Worm (Caenorhabditis elegans) whole organism, dauer: ENCODE results near the gene arrd-26.
"Not testable (repeated sequence)": the region's sequence is repeated elsewhere in the genome, so short reads cannot be mapped to it uniquely, and the experiment has no call there.

Experiments used
- unc-62 ChIP-seq: sonication (generic microtip); optimal IDR thresholded peaks from 2 replicates; lab custom pipeline; 2017; ENCODE audit warnings: missing biosample characterization, missing genetic modification reagents, missing genetic modification characterization

arrd-26 gene

DNA sequence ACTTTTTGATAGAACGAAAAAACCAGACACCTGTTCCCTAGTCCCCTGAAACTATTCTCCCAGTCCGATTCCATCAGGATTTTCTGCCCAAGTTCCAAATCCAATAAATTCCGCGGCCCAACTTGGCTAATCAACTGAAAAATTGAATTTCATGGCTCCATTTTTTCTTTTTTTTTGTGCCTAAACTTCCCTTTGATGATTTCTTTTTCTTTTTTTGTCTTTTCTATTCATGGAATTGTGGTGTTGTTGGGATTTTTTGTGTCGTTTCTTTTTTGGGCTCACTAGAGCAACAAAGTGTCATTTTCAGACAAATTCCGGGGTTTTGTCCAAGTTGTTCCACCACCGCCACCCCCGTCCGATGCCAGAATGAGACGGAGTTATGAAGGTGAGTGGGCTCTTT, at the start of gene arrd-26:
arrd-26 (plus strand) TSS at position 301 of the 400 bp plus-strand sequence.
- no peak for TF ChIP-seq unc-62

DNA sequence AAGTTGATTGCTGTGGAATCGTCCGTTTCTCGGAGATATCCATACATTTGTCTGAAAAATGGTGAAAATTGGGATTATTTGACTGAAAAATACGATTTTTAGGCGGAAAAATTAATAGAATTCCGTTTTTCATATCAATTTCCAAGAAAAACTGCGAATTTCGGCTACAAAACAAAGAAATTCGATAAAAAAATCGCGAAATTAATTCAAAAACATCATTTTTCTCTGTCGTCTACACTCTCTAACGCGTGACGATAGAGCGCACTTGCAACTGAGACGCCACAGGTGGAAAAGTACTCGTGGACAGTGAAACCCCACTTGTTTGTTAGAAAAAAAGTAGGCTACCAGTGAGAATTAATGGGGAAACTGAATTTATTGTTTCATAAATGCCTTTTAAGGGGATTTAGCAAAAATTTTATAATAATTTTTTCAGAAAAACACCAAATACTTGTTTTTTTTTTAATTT, 33.0 kb upstream of the arrd-26 start, which contains the start of gene cpsf-1:
cpsf-1 (minus strand) TSS at position 51 of the 466 bp plus-strand sequence.
- TF ChIP-seq unc-62 = no peak

DNA sequence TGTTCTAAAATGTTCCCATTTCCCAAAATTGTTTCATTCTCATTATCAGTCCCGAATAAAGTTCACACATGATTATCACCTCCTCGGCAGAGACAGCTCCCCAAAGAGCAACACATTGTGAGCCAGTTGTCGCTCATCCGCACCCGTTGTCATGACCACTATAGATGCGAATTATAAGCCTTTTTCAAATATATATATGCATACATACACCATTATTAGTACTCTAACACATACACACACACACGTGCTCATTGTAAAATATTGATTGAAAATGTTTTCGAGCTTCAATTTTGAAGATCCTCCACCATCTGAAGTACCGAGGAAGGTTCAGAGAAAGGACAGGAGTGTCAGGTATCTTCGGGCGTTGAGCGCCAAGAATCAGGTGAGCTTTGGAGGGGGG, 29.0 kb upstream of the arrd-26 start, which contains the start of the genes Y76B12C.9 and cng-2:
Y76B12C.9 (minus strand) TSS at position 101 of the 400 bp plus-strand sequence.
cng-2 (plus strand) TSS at position 218 of the 400 bp plus-strand sequence.
- TF ChIP-seq unc-62 = no peak

DNA sequence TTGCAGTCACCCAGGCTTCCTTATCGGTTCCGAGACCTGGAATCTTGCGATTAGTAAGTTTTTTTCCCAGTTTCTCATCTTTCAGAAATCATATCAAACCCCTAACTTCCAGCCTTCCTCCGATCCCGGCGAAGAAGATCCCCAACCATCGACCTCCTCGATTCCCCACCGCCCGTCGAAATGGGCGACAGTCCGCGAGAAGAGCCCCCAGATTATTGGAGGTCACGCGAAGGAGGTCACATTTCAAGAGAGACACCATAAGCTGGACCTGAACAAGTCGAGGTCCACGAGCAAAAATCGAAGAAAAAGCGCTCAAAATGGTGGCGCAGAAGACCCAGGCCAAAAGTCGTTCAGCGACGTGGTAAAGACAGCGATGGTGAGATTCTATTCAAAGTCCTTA, 28.5 kb upstream of the arrd-26 start:
- TF ChIP-seq unc-62 = no peak

DNA sequence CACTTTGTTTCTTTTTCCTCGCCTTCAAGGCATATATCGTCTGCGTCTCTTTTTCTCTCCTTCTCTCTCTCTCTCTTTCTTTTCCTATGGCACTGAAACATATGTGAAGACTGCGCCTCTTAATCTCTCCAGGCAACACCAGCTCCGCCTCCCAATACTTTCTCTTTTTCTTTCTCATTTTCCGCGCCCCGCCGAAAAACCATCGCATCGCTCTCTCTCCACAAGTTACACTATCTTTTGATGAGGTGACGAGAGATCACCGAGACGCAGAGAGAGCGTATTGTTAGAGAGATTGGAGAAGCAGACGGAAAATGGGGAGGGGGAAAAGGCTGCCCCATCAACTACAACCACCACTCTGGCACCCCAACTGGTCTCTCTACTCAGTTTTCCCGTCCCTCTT, 17.2 kb upstream of the arrd-26 start:
- no peak for TF ChIP-seq unc-62

DNA sequence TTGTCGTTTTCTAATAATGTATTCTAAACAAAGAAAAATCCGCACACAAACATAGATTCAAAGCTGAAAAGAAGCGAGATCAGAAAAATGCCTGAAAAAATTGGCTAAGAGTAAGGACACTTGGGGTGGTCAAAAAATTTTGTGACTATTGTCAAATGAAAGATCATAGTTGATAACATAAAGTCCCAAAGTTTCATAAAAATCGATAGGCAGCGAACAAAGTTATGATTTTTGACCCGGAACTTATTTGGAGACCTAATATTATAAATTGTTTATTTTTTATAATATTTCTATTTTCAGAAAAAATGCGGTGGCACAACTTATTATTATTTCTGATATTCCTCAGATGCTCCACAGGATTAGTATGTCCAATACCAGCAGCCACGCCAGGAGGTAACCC, 14.8 kb upstream of the arrd-26 start, which contains the start of gene R05C11.4:
R05C11.4 (plus strand) TSS at position 301 of the 400 bp plus-strand sequence.
- TF ChIP-seq unc-62 = not testable (repeated sequence)

DNA sequence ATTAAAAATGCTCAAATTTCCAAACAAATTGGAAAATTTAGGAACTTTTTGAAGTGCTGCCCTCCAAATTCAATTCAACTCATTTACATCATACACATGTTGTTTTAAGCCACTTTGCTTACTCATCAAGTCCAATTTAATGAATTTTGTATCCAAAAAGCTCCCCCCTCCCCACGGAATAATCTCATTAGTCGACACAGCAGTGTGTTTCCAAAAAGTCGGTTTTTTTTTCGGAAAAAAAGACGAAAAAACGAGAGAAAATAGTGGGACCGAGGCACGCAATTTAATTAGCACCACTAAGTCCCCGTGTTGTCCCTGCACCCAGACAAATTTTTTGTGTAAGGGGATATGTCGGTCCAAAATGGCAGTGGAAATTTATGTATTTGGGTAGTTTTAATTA, 13.7 kb upstream of the arrd-26 start:
- TF ChIP-seq unc-62 = no peak

DNA sequence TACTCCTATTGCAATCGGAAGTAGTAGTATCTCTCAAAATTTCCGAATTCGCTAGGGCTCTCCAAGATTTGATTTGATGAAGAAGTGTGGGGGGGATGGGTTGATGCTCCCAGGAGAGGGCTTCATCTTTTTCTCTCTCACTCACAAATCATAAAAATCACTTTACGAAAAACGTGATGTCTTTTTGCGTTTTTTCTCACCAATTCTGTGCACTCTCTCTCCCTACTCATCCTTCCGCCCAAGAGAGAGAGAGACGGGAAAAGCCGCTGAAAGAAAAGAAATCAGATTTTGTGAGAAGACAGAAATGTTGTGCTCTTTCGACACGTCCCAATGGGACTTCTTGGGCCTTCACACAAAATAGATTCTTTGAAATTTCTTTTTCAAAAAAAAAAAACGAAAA, 12.4 kb upstream of the arrd-26 start:
- no peak for TF ChIP-seq unc-62

DNA sequence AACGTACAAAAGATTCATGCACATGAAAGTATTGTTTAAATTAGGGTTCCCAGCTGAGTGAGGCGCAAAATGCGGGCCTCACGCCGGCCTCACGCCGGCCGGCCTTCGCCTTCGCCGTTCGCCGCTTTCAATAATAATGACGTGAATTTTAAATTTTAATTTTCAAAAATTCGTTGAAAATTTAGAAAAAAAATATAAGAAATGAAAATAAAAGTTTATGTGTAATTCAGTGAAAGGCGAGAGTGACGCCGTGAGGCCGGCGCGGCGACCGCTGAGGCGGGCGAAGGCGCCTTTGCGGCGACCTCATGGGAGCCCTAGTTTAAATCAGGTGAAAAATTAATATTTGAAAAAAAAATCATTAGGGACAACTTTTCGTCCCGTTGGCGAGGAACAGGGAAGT, 8.5 kb upstream of the arrd-26 start:
- no peak for TF ChIP-seq unc-62

DNA sequence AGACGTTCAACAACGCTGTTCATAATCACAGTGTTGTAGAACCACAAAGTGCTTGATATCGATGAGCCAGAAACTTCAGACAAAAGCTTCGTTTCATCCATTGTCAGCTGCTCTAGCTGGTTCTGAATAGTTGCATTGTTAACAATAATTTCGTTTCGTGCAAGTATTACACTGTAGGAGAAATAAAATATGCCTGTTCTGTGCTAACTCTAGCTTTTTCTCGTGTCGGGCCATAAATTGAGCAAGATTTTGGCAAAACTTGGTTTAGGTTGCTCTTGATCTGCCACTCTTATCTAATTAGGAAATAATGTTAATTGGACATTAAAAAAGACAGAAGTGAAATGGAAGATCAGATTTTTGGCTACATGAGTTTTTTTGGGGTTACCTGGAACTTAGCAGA, 7.0 kb upstream of the arrd-26 start, which contains the start of gene R05C11.2:
R05C11.2 (minus strand) TSS at position 101 of the 400 bp plus-strand sequence.
- no peak for TF ChIP-seq unc-62

DNA sequence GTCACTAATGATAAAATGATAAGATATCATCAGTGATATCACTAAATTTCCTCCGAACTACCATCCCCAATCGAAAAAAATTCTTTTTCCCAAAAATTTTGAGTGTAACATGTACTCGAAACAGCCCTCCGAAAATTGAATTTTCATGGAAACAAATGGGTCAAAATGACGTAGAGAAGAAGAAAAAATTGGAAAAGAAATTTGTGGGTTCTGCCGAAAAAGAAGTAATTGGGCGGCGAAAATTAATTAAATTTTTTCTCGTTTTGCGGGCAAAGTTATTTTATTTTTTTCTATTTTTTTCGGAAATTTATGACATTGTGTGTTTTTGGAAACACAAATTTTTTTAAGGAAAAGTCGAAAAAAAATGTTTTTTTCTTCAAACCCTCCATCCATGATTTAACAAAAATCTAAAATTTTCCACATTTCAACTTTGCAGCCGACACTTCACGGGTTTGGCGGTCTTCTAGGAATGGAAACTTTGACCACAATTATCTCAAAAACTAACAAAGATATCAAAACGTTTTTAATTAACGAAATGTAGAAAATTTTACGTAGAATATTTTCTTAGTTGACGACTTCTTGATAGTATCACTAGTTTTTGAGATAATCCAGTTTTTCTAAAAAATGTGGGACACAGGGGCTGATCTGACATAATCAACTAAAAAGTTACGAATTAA, 11.3 kb downstream of the arrd-26 start:
- no peak for TF ChIP-seq unc-62

DNA sequence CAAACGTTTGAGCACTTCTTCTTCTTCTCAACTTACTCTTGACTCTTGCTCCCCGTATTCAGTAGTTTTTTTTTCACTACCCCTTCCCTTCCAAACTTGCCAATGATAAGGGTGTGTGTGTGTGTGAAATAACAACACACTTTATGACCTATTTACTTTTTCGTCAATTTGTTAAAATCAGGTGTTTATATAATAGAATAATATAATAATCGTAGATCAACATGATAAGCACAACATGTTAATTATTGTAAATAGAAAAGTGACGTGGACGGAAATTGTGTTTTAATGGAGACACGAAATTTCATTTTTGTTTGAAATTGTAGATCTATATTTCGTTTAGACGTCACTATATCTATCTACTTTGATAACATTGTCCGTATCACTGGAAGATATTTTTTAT, 14.3 kb downstream of the arrd-26 start:
- TF ChIP-seq unc-62 = no peak

DNA sequence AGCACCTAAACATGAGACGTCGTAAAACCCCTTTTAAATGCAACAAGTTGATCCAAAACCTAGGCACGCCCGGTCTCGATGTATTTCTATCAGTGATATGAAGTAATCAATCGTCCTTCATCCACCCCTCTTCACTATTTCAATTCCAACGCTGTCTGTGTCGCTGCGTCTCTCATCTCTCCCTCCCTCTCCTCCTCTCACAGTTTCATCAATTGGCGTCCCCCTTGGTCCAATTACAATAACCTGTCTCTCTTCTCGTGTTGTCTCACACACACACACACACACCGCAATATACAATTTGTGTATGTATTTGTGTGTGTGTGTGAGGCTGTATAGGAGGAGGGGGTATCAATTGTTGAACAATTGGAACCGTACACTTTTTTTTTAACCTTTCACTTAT, 17.2 kb downstream of the arrd-26 start:
- TF ChIP-seq unc-62 = no peak

DNA sequence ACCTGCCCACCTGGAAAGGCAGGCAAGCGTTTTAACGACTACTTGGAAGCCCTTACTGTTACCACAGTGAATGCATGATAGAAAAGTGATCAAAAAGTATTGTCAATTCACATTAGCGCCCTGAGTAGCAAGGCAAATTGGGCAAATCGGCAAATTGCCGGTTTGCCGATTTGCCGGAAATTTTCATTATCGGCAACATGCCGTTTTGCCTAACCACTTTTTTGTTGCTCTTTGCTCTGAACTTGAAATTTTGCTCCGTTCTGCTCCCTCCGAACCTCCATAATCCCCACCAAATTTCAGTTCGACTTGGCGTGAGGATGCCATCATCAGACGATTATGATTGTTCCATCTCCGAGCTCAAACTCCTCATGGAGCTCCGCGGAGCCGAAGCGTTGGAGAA, 17.7 kb downstream of the arrd-26 start, which contains the start of gene mca-2:
mca-2 (plus strand) TSS at position 301 of the 400 bp plus-strand sequence.
- no peak for TF ChIP-seq unc-62

DNA sequence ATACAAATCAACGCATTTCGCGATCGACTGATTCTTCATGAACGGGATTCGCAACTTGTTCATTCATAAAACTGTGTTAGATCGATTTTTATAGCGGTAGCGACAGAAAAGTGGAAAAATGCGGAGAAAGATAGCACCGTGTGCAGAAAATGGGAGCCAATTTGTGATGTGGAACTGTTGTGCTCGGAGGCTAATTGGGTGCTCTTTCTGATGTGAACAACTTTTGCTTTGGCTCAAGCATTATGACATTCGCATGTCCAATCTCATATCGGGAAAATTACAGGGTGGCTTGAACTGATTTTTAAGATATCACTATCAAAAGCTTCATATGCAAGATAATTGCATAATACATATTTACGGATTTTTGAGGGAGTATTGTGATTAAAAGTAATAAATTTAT, 33.8 kb downstream of the arrd-26 start, which contains the start of gene C23H5.11:
C23H5.11 (minus strand) TSS at position 101 of the 400 bp plus-strand sequence.
- TF ChIP-seq unc-62 = no peak

DNA sequence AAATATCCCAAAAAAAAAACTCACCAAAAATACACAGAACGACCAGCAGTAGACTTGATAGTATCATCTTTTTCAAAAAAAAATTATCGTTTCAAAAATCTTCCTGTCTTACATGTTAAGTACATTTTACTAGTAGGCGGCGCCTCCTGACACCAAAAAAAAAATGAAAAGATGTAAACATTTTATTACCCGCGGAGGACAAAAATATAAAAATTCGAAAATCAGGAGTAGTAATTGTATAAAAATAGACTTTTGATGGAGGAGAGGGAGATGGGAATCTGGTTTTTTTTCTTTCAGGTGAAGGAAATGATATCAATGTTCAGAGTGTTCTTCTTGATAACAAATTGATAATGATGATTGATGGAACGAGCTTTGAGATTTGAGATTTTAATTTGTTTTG, 36.8 kb downstream of the arrd-26 start, which contains the start of gene C23H5.15:
C23H5.15 (minus strand) TSS at position 101 of the 400 bp plus-strand sequence.
- TF ChIP-seq unc-62 = no peak

DNA sequence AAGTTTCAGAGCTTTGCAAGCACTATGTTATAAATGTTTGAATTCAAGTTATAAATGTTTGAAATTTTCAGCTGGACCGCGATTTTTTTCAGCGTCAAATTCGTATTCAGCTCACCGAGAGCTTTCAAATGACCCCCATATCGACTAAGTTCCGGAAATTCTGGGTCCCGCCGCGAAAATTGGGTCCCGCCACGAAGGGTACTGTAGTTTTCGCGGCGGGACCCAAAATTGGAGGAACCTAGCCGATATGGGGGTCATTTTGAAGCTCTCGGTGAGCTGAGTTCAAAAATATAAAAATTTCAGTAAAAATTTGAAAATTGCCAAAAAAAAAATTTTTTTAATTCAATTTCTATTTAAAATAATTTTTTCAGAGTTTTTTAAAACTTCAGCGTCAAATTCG, 40.7 kb downstream of the arrd-26 start:
- no peak for TF ChIP-seq unc-62

DNA sequence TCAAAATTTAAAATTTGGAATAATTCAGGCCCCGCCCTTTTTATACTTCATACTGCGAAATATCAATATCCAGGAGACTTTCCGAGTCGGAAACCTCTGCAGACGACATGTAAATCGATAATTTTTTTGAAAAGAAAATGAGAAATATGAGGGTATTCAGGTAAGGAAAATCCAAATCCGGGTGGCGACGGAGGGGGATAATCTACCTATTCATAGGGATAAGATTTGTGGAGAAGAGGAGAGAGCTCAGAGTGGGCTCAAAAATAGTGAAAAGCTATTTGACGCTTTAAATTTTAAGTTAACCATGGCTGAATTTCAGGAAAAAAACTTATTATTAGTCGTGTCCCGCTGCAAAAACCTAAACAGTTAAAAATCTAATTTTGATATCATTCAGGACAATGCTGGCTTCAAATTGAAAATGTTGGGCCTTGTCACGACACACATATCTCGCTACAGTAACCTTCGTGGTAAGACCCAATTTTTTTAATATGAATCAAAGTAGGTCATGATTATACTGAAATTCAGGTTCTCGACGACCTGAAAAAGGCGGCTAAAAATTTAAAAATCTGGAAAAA, 45.4 kb downstream of the arrd-26 start, which contains the start of gene che-6:
che-6 (minus strand) TSS at position 109 of the 575 bp plus-strand sequence.
- no peak for TF ChIP-seq unc-62
